Worm (Caenorhabditis elegans) whole organism, midembryonic: Measurements from ENCODE around the gene C14C10.2.

Source experiments
- T22C8.4 ChIP-seq: fragments of 200-800 bp; sonication (Bioruptor generic); IDR thresholded peaks from 2 replicates; pipeline ENCODE4 v1.3.6; 2022; ENCODE audit warnings: missing genetic modification characterization, missing compliant biosample characterization
- cog-1 ChIP-seq: sonication (generic microtip); optimal IDR thresholded peaks from 2 replicates; lab custom pipeline; 2016; ENCODE audit warnings: missing genetic modification characterization, missing compliant biosample characterization
- flt-1 ChIP-seq: fragments of 200-800 bp; sonication (Bioruptor generic); IDR thresholded peaks from 2 replicates; pipeline ENCODE4 v1.3.6; 2022; ENCODE audit warnings: missing genetic modification characterization, missing compliant biosample characterization
- klf-2 ChIP-seq: fragments of 200-800 bp; sonication (Bioruptor generic); conservative IDR thresholded peaks from 2 replicates; pipeline ENCODE4 v1.3.6; 2022; ENCODE audit warnings: missing genetic modification reagents, missing genetic modification characterization, missing compliant biosample characterization
- med-1 ChIP-seq: sonication (generic microtip); optimal IDR thresholded peaks from 2 replicates; lab custom pipeline; 2017; ENCODE audit warnings: missing genetic modification characterization, mild to moderate bottlenecking, missing compliant biosample characterization, antibody characterized with exemption, missing genetic modification reagents; ENCODE audit not compliant: insufficient read depth
- ref-1 ChIP-seq: fragments of 200-800 bp; sonication (Bioruptor generic); conservative IDR thresholded peaks from 2 replicates; pipeline ENCODE4 v1.3.6; 2022; ENCODE audit warnings: missing genetic modification reagents, missing genetic modification characterization, missing compliant biosample characterization
- tab-1 ChIP-seq: fragments of 200-800 bp; sonication (Bioruptor generic); IDR thresholded peaks from 2 replicates; pipeline ENCODE4 v1.3.6; 2022; ENCODE audit warnings: missing genetic modification characterization, missing compliant biosample characterization
- ztf-23 ChIP-seq: fragments of 200-800 bp; sonication (Bioruptor generic); IDR thresholded peaks from 2 replicates; pipeline ENCODE4 v1.3.6; 2022; ENCODE audit warnings: missing genetic modification reagents, missing genetic modification characterization, missing compliant biosample characterization
- ztf-29 ChIP-seq: fragments of 200-800 bp; sonication (Bioruptor generic); IDR thresholded peaks from 2 replicates; pipeline ENCODE4 v1.3.6; 2022; ENCODE audit warnings: missing genetic modification reagents, missing genetic modification characterization, missing compliant biosample characterization

Gene C14C10.2

DNA sequence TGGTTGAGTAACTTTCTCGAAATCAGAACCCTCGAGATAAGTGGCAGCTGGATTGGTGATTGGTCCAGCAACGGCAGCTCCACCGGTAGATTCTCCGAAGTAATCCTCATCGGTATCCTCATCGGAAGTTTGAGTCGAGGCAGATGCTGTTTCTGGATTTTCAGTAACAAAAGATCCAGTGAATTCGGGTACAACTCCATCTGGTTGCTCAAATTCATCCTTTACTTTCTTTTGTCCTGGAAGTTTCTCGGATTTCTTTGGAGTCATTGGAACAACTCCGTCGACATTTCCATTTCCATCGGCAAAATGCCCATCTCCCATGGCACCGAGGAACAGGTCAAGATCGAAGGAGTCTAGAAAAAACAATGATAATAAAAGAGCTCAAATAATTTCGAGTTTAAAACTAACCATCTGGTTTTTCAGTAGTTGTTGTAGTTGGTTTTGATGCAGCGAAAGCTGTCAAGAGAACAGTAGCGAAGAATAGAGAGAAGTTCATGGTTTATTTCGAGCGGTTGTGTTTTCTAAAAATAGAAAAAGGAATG, 39.5 kb downstream of the C14C10.2 start, which contains the start of gene F45D3.4:
Gene F45D3.4, minus strand, starts transcription at position 521 of the 542 bp plus-strand sequence.
- no peak for TF ChIP-seq ztf-23
- TF ChIP-seq T22C8.4 (GFP tag; lab: Robert Waterston, UW) = no peak
- TF ChIP-seq cog-1 (tag; lab: Kevin White, UChicago) = no peak
- TF ChIP-seq ref-1 (GFP tag; lab: Robert Waterston, UW) = no peak
- no peak for TF ChIP-seq med-1 (GFP tag; lab: Kevin White, UChicago)
- no peak for TF ChIP-seq ztf-29 (GFP tag; lab: Robert Waterston, UW)
- no peak for TF ChIP-seq tab-1 (GFP tag; lab: Robert Waterston, UW)
- TF ChIP-seq klf-2 (GFP tag; lab: Robert Waterston, UW) = no peak
- no peak for TF ChIP-seq flt-1 (GFP tag; lab: Robert Waterston, UW)

DNA sequence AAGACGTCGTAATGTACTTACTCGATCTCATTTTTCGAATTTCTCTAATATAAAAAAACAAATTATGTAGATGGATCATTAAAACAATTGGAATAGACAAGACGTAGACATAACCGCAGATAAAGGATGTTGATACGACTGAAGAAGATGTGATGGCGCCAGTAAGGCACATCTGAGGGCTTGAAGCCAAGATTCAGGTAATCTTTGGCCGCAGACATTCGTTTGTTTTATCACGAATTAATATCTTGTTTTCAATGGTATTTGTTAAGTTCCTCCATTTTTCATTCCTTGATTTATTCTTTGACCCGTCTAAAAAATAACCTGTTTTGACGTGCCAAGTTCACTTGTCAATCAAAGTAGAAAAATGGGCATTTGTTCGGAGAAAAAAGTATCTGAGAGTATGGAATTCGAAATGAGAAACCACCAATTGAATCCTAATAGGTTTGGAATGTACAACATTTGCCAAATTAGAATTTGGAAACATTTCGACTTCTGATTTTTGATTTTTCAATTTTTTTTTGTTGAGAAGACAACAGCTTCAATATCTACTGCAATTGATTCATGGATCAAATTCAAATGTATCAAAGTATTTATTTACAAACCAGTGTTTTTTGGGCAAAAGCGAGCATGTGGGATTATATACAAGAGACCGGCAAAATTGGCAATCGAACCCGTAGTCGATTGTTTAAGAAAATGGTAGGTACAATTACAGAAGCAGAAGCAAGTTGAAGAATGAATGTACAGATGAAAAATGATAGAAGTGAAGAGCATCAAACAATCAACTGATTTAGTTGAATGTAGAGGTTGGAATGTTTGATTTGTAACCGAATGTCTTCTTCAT, 40.4 kb downstream of the C14C10.2 start:
- TF ChIP-seq ztf-23 (no peak), ref-1 (GFP tag; lab: Robert Waterston, UW) (no peak), cog-1 (tag; lab: Kevin White, UChicago) (no peak), tab-1 (GFP tag; lab: Robert Waterston, UW) (no peak), med-1 (GFP tag; lab: Kevin White, UChicago) (no peak), ztf-29 (GFP tag; lab: Robert Waterston, UW) (no peak)

- TF ChIP-seq cog-1 (tag; lab: Kevin White, UChicago) = no peak
- TF ChIP-seq med-1 (GFP tag; lab: Kevin White, UChicago) = no peak
- TF ChIP-seq T22C8.4 (GFP tag; lab: Robert Waterston, UW) = no peak
- TF ChIP-seq ref-1 (GFP tag; lab: Robert Waterston, UW) = no peak
Measured at ce11 chrV:12550755-12551154, 41.5 kb downstream of the C14C10.2 start.

DNA sequence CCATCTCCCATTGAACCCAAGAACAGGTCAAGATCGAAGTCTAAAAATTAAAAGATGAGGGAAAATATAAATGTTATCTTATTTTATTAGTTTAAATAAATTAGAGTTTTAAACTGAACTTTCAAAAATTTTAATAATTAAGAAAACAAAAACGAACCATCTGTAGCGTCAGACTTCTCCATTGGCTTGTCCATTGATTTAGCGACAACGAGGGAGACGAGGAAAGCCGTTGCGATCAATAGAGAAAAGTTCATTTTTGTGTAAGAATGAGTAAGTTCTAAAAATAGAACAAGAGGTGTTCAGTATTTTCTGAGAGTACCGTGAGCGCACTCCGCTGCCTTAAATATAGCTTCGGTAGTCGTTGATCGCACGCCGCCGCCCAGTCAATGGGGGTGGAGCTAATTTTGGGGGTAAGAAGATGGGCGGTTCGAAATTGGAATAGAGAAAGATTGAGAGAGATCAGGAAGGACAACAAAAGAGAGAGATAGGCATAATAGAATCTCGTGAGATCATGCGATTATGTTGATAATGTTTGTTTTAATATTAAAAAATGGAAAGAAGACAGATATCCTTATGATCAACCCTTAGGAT, 42.1 kb downstream of the C14C10.2 start, which contains the start of gene F45D3.3:
Gene F45D3.3, minus strand, starts transcription at position 350 of the 591 bp plus-strand sequence.
- TF ChIP-seq med-1 (GFP tag; lab: Kevin White, UChicago) (no peak), cog-1 (tag; lab: Kevin White, UChicago) (no peak), flt-1 (GFP tag; lab: Robert Waterston, UW) (no peak), ref-1 (GFP tag; lab: Robert Waterston, UW) (no peak), ztf-23 (no peak), T22C8.4 (GFP tag; lab: Robert Waterston, UW) (no peak), tab-1 (GFP tag; lab: Robert Waterston, UW) (no peak), ztf-29 (GFP tag; lab: Robert Waterston, UW) (no peak), klf-2 (GFP tag; lab: Robert Waterston, UW) (no peak)

DNA sequence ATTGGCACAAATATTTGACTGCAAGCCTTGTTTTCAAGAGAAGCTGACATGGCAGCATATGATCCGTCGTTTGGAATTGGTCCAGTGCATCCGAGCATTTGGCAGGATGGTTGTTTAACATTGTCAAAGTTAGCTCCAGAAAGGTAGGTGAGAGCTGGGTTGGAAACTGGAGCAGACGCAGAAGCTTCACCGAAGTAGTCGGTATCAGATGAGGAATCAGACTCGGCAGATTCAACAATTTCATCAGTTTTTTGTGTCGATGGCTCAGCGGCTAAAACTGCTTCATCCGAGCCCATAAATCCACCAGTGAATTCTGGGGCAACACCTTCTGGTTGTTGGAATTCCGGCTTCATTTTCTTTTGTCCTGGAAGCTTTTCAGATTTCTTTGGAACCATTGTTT, 42.7 kb downstream of the C14C10.2 start:
- TF ChIP-seq ztf-23 = no peak
- no peak for TF ChIP-seq ztf-29 (GFP tag; lab: Robert Waterston, UW)
- TF ChIP-seq med-1 (GFP tag; lab: Kevin White, UChicago) = no peak
- no peak for TF ChIP-seq T22C8.4 (GFP tag; lab: Robert Waterston, UW)
- TF ChIP-seq klf-2 (GFP tag; lab: Robert Waterston, UW) = no peak
- no peak for TF ChIP-seq flt-1 (GFP tag; lab: Robert Waterston, UW)
- no peak for TF ChIP-seq ref-1 (GFP tag; lab: Robert Waterston, UW)
- TF ChIP-seq cog-1 (tag; lab: Kevin White, UChicago) = no peak
- TF ChIP-seq tab-1 (GFP tag; lab: Robert Waterston, UW) = no peak

ce11 chrV:12548830-12549229, 43.4 kb downstream of the C14C10.2 start:
- TF ChIP-seq ztf-29 (GFP tag; lab: Robert Waterston, UW) (no peak), ztf-23 (no peak), tab-1 (GFP tag; lab: Robert Waterston, UW) (no peak), klf-2 (GFP tag; lab: Robert Waterston, UW) (no peak), ref-1 (GFP tag; lab: Robert Waterston, UW) (no peak), T22C8.4 (GFP tag; lab: Robert Waterston, UW) (no peak), med-1 (GFP tag; lab: Kevin White, UChicago) (no peak), cog-1 (tag; lab: Kevin White, UChicago) (no peak), flt-1 (GFP tag; lab: Robert Waterston, UW) (no peak)

DNA sequence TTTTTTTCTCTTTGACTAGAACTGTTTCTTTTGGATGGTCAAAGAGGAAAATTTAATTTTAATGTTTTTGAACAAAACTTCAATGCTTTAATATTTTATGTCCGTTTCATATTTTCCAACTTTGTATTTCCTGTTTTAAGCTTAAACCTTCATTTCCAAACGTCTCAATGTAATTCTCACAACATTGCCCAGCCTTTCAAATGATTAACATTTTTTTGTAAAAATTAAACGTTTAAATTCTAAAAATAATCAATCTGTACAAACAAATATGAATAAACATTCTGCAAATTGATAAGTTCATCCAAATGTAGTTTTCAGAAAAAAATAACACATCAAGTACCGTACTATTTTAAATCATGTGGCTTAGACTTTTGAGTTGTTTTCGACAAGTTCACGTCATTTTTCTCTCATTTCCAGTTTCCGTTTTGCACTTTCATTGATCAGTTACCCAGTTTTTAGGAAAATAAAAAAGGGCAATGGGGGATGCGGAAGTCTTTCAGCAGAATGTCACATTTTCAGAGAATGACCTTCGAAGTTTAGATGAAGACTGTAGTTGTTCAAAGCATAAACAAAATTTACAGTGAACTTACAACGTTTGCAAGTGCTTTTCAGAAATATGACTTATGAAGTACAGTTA, 49.5 kb downstream of the C14C10.2 start:
- TF ChIP-seq tab-1 (GFP tag; lab: Robert Waterston, UW) (no peak), ztf-23 (no peak), flt-1 (GFP tag; lab: Robert Waterston, UW) (no peak), cog-1 (tag; lab: Kevin White, UChicago) (no peak)

DNA sequence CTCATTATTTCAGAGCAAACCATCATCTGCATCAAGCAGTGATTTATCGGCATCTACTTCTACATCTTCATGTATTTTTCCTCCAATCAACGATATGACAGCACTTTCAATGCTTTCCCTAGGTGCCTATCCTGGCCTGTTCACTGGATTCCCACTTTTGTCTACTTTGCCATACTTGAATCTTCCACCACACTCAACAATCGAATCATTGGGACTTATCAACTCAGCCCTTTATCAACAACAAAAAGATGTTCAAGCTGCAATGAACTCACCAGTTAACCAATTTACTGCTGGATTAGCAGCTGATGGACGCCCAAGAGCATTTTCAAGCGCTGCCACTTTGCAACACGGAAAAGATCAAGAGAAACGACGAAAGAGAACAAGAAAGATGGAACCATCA, 51.1 kb downstream of the C14C10.2 start:
- no peak for TF ChIP-seq cog-1 (tag; lab: Kevin White, UChicago)
- no peak for TF ChIP-seq klf-2 (GFP tag; lab: Robert Waterston, UW)
- TF ChIP-seq med-1 (GFP tag; lab: Kevin White, UChicago) = no peak
- no peak for TF ChIP-seq ztf-29 (GFP tag; lab: Robert Waterston, UW)
- no peak for TF ChIP-seq T22C8.4 (GFP tag; lab: Robert Waterston, UW)
- TF ChIP-seq tab-1 (GFP tag; lab: Robert Waterston, UW) = no peak
- no peak for TF ChIP-seq ref-1 (GFP tag; lab: Robert Waterston, UW)
- no peak for TF ChIP-seq flt-1 (GFP tag; lab: Robert Waterston, UW)
- no peak for TF ChIP-seq ztf-23
